Worm (Caenorhabditis elegans): ENCODE results near the gene srh-186.

- TF ChIP-seq unc-55 (GFP tag; optimal IDR thresholded peaks at IDR 0.05): no peak
- no peak for TF ChIP-seq ZK546.5 (tag; optimal IDR thresholded peaks at IDR 0.05)
- no peak for TF ChIP-seq nhr-11 (tag; optimal IDR thresholded peaks at IDR 0.05)
- no peak for TF ChIP-seq nhr-6 (tag; optimal IDR thresholded peaks at IDR 0.05)
- TF ChIP-seq nhr-12 (tag; optimal IDR thresholded peaks at IDR 0.05): no peak
- no peak for TF ChIP-seq elt-3 (tag; optimal IDR thresholded peaks at IDR 0.05)
- no peak for TF ChIP-seq sma-9 (GFP tag; optimal IDR thresholded peaks at IDR 0.05)
- TF ChIP-seq sma-9 (tag; optimal IDR thresholded peaks at IDR 0.05): no peak
- no peak for TF ChIP-seq unc-62 (GFP tag; optimal IDR thresholded peaks at IDR 0.05)
- no peak for TF ChIP-seq mdl-1 (tag; optimal IDR thresholded peaks at IDR 0.05)
- TF ChIP-seq ceh-82 (tag; optimal IDR thresholded peaks at IDR 0.05): no peak
- TF ChIP-seq zag-1 (tag; optimal IDR thresholded peaks at IDR 0.05): no peak
- no peak for TF ChIP-seq Y55F3AM.14 (GFP tag; optimal IDR thresholded peaks at IDR 0.05)
Observed at ce11 chrV:15954932-15955331, 665 bp upstream of the srh-186 start, which contains the start of gene srw-57.

Data from whole organism, L2 larva.